Fruit fly (Drosophila melanogaster) whole organism, embryonic: Measurements from ENCODE around the gene CG7601.

Source experiments
- Abd-B ChIP-seq: fragments of 200-800 bp; sonication (Bioruptor generic); optimal IDR thresholded peaks from 2 replicates; lab custom pipeline; 2018; ENCODE audit warnings: missing biosample characterization, mild to moderate bottlenecking, missing genetic modification characterization, moderate library complexity
- B-H1 ChIP-seq: fragments of 200-800 bp; sonication (Bioruptor generic); IDR thresholded peaks from 3 replicates; pipeline ENCODE4 v1.3.6; 2022; ENCODE audit warnings: missing biosample characterization, missing genetic modification characterization
- CG1024 ChIP-seq: fragments of 200-800 bp; sonication (Bioruptor generic); IDR thresholded peaks from 2 replicates; pipeline ENCODE4 v1.3.6; 2022; ENCODE audit warnings: missing biosample characterization, missing genetic modification characterization
- CG10267 ChIP-seq: fragments of 200-800 bp; sonication (Bioruptor generic); optimal IDR thresholded peaks from 2 replicates; lab custom pipeline; 2018; ENCODE audit warnings: missing biosample characterization, mild to moderate bottlenecking, missing genetic modification characterization, moderate library complexity
- CG11560 ChIP-seq: fragments of 200-800 bp; sonication (Bioruptor generic); IDR thresholded peaks from 3 replicates; pipeline ENCODE4 v1.3.6; 2022; ENCODE audit warnings: missing biosample characterization, missing genetic modification characterization
- CG12236 ChIP-seq: fragments of 200-800 bp; sonication (Bioruptor generic); optimal IDR thresholded peaks from 2 replicates; lab custom pipeline; 2016; ENCODE audit warnings: missing biosample characterization, missing genetic modification characterization
- CG13123 ChIP-seq: fragments of 200-800 bp; sonication (Bioruptor generic); optimal IDR thresholded peaks from 2 replicates; lab custom pipeline; 2016; ENCODE audit warnings: missing biosample characterization, missing genetic modification characterization
- CG15269 ChIP-seq: fragments of 200-800 bp; sonication (Bioruptor generic); optimal IDR thresholded peaks from 2 replicates; lab custom pipeline; 2018; ENCODE audit warnings: missing biosample characterization, mild to moderate bottlenecking, missing genetic modification characterization, moderate library complexity
- CG15601 ChIP-seq: fragments of 200-800 bp; sonication (Bioruptor generic); optimal IDR thresholded peaks from 3 replicates; lab custom pipeline; 2019; ENCODE audit warnings: missing biosample characterization, mild to moderate bottlenecking, missing genetic modification characterization, moderate library complexity
- CG18262 ChIP-seq: fragments of 200-800 bp; optimal IDR thresholded peaks from 3 replicates; lab custom pipeline; 2019; ENCODE audit warnings: missing biosample characterization, mild to moderate bottlenecking, missing genetic modification characterization, moderate library complexity
- CG18476 ChIP-seq: fragments of 200-800 bp; sonication (Bioruptor generic); optimal IDR thresholded peaks from 2 replicates; lab custom pipeline; 2016; ENCODE audit warnings: missing biosample characterization, mild to moderate bottlenecking, missing genetic modification characterization
- CG2116 ChIP-seq: fragments of 200-800 bp; sonication (Bioruptor generic); optimal IDR thresholded peaks from 3 replicates; lab custom pipeline; 2018; ENCODE audit warnings: missing biosample characterization, mild to moderate bottlenecking, missing genetic modification characterization
- CG2712 ChIP-seq: fragments of 200-800 bp; optimal IDR thresholded peaks from 3 replicates; lab custom pipeline; 2019; ENCODE audit warnings: missing biosample characterization, mild to moderate bottlenecking, missing genetic modification characterization, moderate library complexity
- CG31365 ChIP-seq: fragments of 200-800 bp; sonication (Bioruptor generic); optimal IDR thresholded peaks from 2 replicates; lab custom pipeline; 2018; ENCODE audit warnings: missing biosample characterization, mild to moderate bottlenecking, missing genetic modification characterization
- CG3407 ChIP-seq: fragments of 200-800 bp; sonication (Bioruptor generic); optimal IDR thresholded peaks from 2 replicates; lab custom pipeline; 2018; ENCODE audit warnings: missing biosample characterization, mild to moderate bottlenecking, missing genetic modification characterization
- CG3838 ChIP-seq: fragments of 200-800 bp; sonication (Bioruptor generic); optimal IDR thresholded peaks from 3 replicates; lab custom pipeline; 2016; ENCODE audit warnings: missing biosample characterization, missing genetic modification characterization
- CG4328 ChIP-seq: fragments of 200-800 bp; sonication (Bioruptor generic); optimal IDR thresholded peaks from 3 replicates; lab custom pipeline; 2017; ENCODE audit warnings: missing biosample characterization, missing genetic modification reagents, missing genetic modification characterization
- CG4707 ChIP-seq: fragments of 200-800 bp; sonication (Bioruptor generic); optimal IDR thresholded peaks from 2 replicates; lab custom pipeline; 2018; ENCODE audit warnings: missing biosample characterization, mild to moderate bottlenecking, missing genetic modification characterization, moderate library complexity
- CG6689 ChIP-seq: fragments of 200-800 bp; sonication (Bioruptor generic); IDR thresholded peaks from 2 replicates; pipeline ENCODE4 v1.3.6; 2022; ENCODE audit warnings: missing biosample characterization, missing genetic modification characterization
- CG7839 ChIP-seq: fragments of 200-800 bp; sonication (Bioruptor generic); optimal IDR thresholded peaks from 3 replicates; lab custom pipeline; 2018; ENCODE audit warnings: missing biosample characterization, mild to moderate bottlenecking, missing genetic modification characterization, moderate library complexity
- CG8281 ChIP-seq: fragments of 200-800 bp; sonication (Bioruptor generic); optimal IDR thresholded peaks from 2 replicates; lab custom pipeline; 2018; ENCODE audit warnings: missing biosample characterization, mild to moderate bottlenecking, missing genetic modification characterization, moderate library complexity
- CTCF ChIP-seq: fragments of 200-800 bp; sonication (Bioruptor generic); optimal IDR thresholded peaks from 2 replicates; lab custom pipeline; 2017; ENCODE audit warnings: missing biosample characterization, mild to moderate bottlenecking, missing genetic modification characterization, moderate library complexity
- HLHmδ ChIP-seq: fragments of 200-800 bp; sonication (Bioruptor generic); optimal IDR thresholded peaks from 2 replicates; lab custom pipeline; 2018; ENCODE audit warnings: missing biosample characterization, mild to moderate bottlenecking, missing genetic modification characterization, moderate library complexity
- Hmr ChIP-seq: fragments of 200-800 bp; sonication (Bioruptor generic); optimal IDR thresholded peaks from 3 replicates; lab custom pipeline; 2017; ENCODE audit warnings: mild to moderate bottlenecking, missing biosample characterization, missing genetic modification reagents, missing genetic modification characterization
- Jarid2 ChIP-seq: fragments of 200-800 bp; sonication (Bioruptor generic); optimal IDR thresholded peaks from 3 replicates; lab custom pipeline; 2017; ENCODE audit warnings: mild to moderate bottlenecking, missing biosample characterization, missing genetic modification reagents, missing genetic modification characterization
- Meics ChIP-seq: fragments of 200-800 bp; sonication (Bioruptor generic); optimal IDR thresholded peaks from 2 replicates; lab custom pipeline; 2017; ENCODE audit warnings: missing biosample characterization, mild to moderate bottlenecking, missing genetic modification characterization
- Rfx ChIP-seq: fragments of 200-800 bp; sonication (Bioruptor generic); IDR thresholded peaks from 2 replicates; pipeline ENCODE4 v1.3.6; 2022; ENCODE audit warnings: missing biosample characterization, missing genetic modification characterization
- Scr ChIP-seq: fragments of 200-800 bp; sonication (Bioruptor generic); IDR thresholded peaks from 2 replicates; pipeline ENCODE4 v1.3.6; 2022; ENCODE audit warnings: missing biosample characterization, missing genetic modification characterization; ENCODE audit not compliant: partially characterized antibody
- Sox100B ChIP-seq: fragments of 200-800 bp; sonication (Bioruptor generic); optimal IDR thresholded peaks from 3 replicates; lab custom pipeline; 2018; ENCODE audit warnings: missing biosample characterization, mild to moderate bottlenecking, missing genetic modification characterization
- Spps ChIP-seq: fragments of 200-800 bp; sonication (Bioruptor generic); optimal IDR thresholded peaks from 2 replicates; lab custom pipeline; 2018; ENCODE audit warnings: missing biosample characterization, mild to moderate bottlenecking, missing genetic modification characterization
- Usf ChIP-seq: fragments of 200-800 bp; sonication (Bioruptor generic); optimal IDR thresholded peaks from 2 replicates; lab custom pipeline; 2017; ENCODE audit warnings: missing genotype, missing biosample characterization, missing genetic modification characterization
- caup ChIP-seq: fragments of 200-800 bp; sonication (Bioruptor generic); optimal IDR thresholded peaks from 3 replicates; lab custom pipeline; 2017; ENCODE audit warnings: missing biosample characterization, mild to moderate bottlenecking, missing genetic modification characterization, moderate library complexity; ENCODE audit not compliant: severe bottlenecking
- chif ChIP-seq, 2 experiments: fragments of 200-800 bp; sonication (Bioruptor generic); optimal IDR thresholded peaks; 3 replicates each; lab custom pipeline; 2016; ENCODE audit warnings: missing biosample characterization in 2 of 2, missing genetic modification characterization in 2 of 2
- dmrt99B ChIP-seq: fragments of 200-800 bp; sonication (Bioruptor generic); optimal IDR thresholded peaks from 2 replicates; lab custom pipeline; 2018; ENCODE audit warnings: missing biosample characterization, mild to moderate bottlenecking, missing genetic modification characterization, moderate library complexity
- emc ChIP-seq: fragments of 200-800 bp; sonication (Bioruptor generic); optimal IDR thresholded peaks from 2 replicates; lab custom pipeline; 2016; ENCODE audit warnings: missing biosample characterization, missing genetic modification characterization
- en ChIP-seq: fragments of 200-800 bp; sonication (Bioruptor generic); optimal IDR thresholded peaks from 2 replicates; lab custom pipeline; 2016; ENCODE audit warnings: missing biosample characterization, missing genetic modification characterization
- gem ChIP-seq: fragments of 200-800 bp; sonication (Bioruptor generic); optimal IDR thresholded peaks from 2 replicates; lab custom pipeline; 2019; ENCODE audit warnings: missing biosample characterization, mild to moderate bottlenecking, missing genetic modification characterization, moderate library complexity
- ham ChIP-seq: fragments of 200-800 bp; sonication (Bioruptor generic); IDR thresholded peaks from 2 replicates; pipeline ENCODE4 v1.3.6; 2022; ENCODE audit warnings: missing biosample characterization, missing genetic modification characterization
- insv ChIP-seq, 2 experiments: fragments of 200-800 bp; sonication (Bioruptor generic); optimal IDR thresholded peaks; 3 replicates each; lab custom pipeline; 2016 to 2018; ENCODE audit warnings: missing biosample characterization in 2 of 2, missing genetic modification characterization in 2 of 2
- mirr ChIP-seq: fragments of 200-800 bp; sonication (Bioruptor generic); optimal IDR thresholded peaks from 3 replicates; lab custom pipeline; 2018; ENCODE audit warnings: missing biosample characterization, mild to moderate bottlenecking, missing genetic modification characterization
- pan ChIP-seq, 4 experiments: fragments of >200 bp in 3 of 4; fragments of 200-800 bp in 1 of 4; sonication (Bioruptor generic) in 1 of 4; optimal IDR thresholded peaks in 3 of 4; IDR thresholded peaks in 1 of 4; 2 replicates each; pipeline versions ENCODE4 v1.3.6 to Lab custom; 2017 to 2022; ENCODE audit warnings: missing biosample characterization in 2 of 4, missing genetic modification characterization in 2 of 4, mixed read lengths in 1 of 4
- peb ChIP-seq: fragments of 200-800 bp; sonication (Bioruptor generic); IDR thresholded peaks from 2 replicates; pipeline ENCODE4 v1.3.6; 2022; ENCODE audit warnings: missing biosample characterization, missing genetic modification characterization
- pzg ChIP-seq: fragments of 200-800 bp; sonication (Bioruptor generic); optimal IDR thresholded peaks from 3 replicates; lab custom pipeline; 2018; ENCODE audit warnings: missing biosample characterization, mild to moderate bottlenecking, missing genetic modification characterization, moderate library complexity
- ro ChIP-seq: fragments of 200-800 bp; sonication (Bioruptor generic); IDR thresholded peaks from 2 replicates; pipeline ENCODE4 v1.3.6; 2022; ENCODE audit warnings: missing biosample characterization, missing genetic modification characterization
- run ChIP-seq: fragments of 200-800 bp; sonication (Bioruptor generic); optimal IDR thresholded peaks from 3 replicates; lab custom pipeline; 2018; ENCODE audit warnings: missing biosample characterization, mild to moderate bottlenecking, missing genetic modification characterization
- sisA ChIP-seq: fragments of 200-800 bp; sonication (Bioruptor generic); IDR thresholded peaks from 2 replicates; pipeline ENCODE4 v1.3.6; 2022; ENCODE audit warnings: missing biosample characterization, missing genetic modification characterization
- ssp ChIP-seq: fragments of 200-800 bp; sonication (Bioruptor generic); IDR thresholded peaks from 2 replicates; pipeline ENCODE4 v1.3.6; 2022; ENCODE audit warnings: missing biosample characterization, missing genetic modification characterization
- usp ChIP-seq: fragments of >200 bp; optimal IDR thresholded peaks from 2 replicates; lab custom pipeline; 2017; ENCODE audit warnings: missing biosample characterization, missing genetic modification characterization
- vnd ChIP-seq: fragments of 200-800 bp; sonication (Bioruptor generic); IDR thresholded peaks from 3 replicates; pipeline ENCODE4 v1.3.6; 2022; ENCODE audit warnings: missing biosample characterization, missing genetic modification characterization; ENCODE audit not compliant: partially characterized antibody
- wdn ChIP-seq: fragments of 200-800 bp; sonication (Bioruptor generic); IDR thresholded peaks from 2 replicates; pipeline ENCODE4 v1.3.6; 2022; ENCODE audit warnings: missing biosample characterization, missing genetic modification characterization
- zen2 ChIP-seq: fragments of 200-800 bp; sonication (Bioruptor generic); IDR thresholded peaks from 3 replicates; pipeline ENCODE4 v1.3.6; 2022; ENCODE audit warnings: missing biosample characterization, missing genetic modification characterization; ENCODE audit not compliant: partially characterized antibody

CG7601 gene

dm6 chr3R:29763154-29763553 is 26.6 kb upstream of the CG7601 start (continued):
- no peak for TF ChIP-seq zen2 (GFP tag; lab: Robert Waterston, UW)
- no peak for TF ChIP-seq Sox100B
- peak; percentile 31; the same call in 1 of the 2 replicates for TF ChIP-seq sisA (GFP tag; lab: Robert Waterston, UW)
- no peak for TF ChIP-seq CG3407 (GFP tag; lab: Kevin White, UChicago)
- peak; percentile 42 for TF ChIP-seq CG2712
- TF ChIP-seq CG2116 (GFP tag; lab: Kevin White, UChicago) = no peak
- TF ChIP-seq ham (GFP tag; lab: Robert Waterston, UW) = no peak
- no peak for TF ChIP-seq CG8281 (tag; lab: Kevin White, UChicago)
- TF ChIP-seq CG7839 (tag; lab: Kevin White, UChicago) = peak; percentile 35
- TF ChIP-seq CG3838 (GFP tag; lab: Kevin White, UChicago) = no peak
- TF ChIP-seq en (GFP tag; lab: Kevin White, UChicago) = no peak
- TF ChIP-seq CG31365 (tag; lab: Kevin White, UChicago) = no peak
- no peak for TF ChIP-seq Scr (GFP tag; lab: Robert Waterston, UW)
- no peak for TF ChIP-seq B-H1
- TF ChIP-seq Rfx (GFP tag; lab: Robert Waterston, UW) = peak; percentile 32; the same call in 1 of the 2 replicates
- TF ChIP-seq CG18262 (tag; lab: Kevin White, UChicago) = peak; percentile 7
- no peak for TF ChIP-seq pzg (GFP tag; lab: Kevin White, UChicago)
- no peak for TF ChIP-seq wdn (GFP tag; lab: Robert Waterston, UW)
- TF ChIP-seq CG15269 = peak; percentile 19
- TF ChIP-seq CG10267 (tag; lab: Kevin White, UChicago) = peak; percentile 12
- no peak for TF ChIP-seq mirr (GFP tag; lab: Kevin White, UChicago)
- no peak for TF ChIP-seq pan (optimal IDR thresholded peaks at IDR 0.05; lab: Kevin White, UChicago)
- TF ChIP-seq pan (GFP tag; optimal IDR thresholded peaks at IDR 0.05 in 1 of 2, IDR thresholded peaks at IDR 0.05 in 1 of 2) = no peak
- no peak for TF ChIP-seq ssp (GFP tag; lab: Robert Waterston, UW)
- no peak for TF ChIP-seq CG4328 (GFP tag; lab: Kevin White, UChicago)
- TF ChIP-seq Usf = no peak
- TF ChIP-seq CG18476 = no peak
- 0 out of 2 replicates have a peak, but pooled peaks have one; percentile 26 for TF ChIP-seq CG6689 (GFP tag; lab: Robert Waterston, UW)
- TF ChIP-seq Spps (tag; lab: Kevin White, UChicago) = no peak
- no peak for TF ChIP-seq ro (GFP tag; lab: Robert Waterston, UW)
- no peak for TF ChIP-seq run (tag; lab: Kevin White, UChicago)
- TF ChIP-seq Meics (GFP tag; lab: Kevin White, UChicago) = no peak
- TF ChIP-seq CG15601 (tag; lab: Kevin White, UChicago) = no peak
- TF ChIP-seq Jarid2 = no peak
- TF ChIP-seq HLHmδ = no peak
- no peak for TF ChIP-seq Abd-B (GFP tag; lab: Kevin White, UChicago)
- no peak for TF ChIP-seq caup (GFP tag; lab: Kevin White, UChicago)
- TF ChIP-seq CG11560 (tag; lab: Robert Waterston, UW) = no peak
- peak; percentile 60 for TF ChIP-seq gem (tag; lab: Kevin White, UChicago)
- TF ChIP-seq CG4707 (GFP tag; lab: Kevin White, UChicago) = no peak
- TF ChIP-seq CTCF (GFP tag; lab: Kevin White, UChicago) = no peak
- no peak for TF ChIP-seq Hmr (GFP tag; lab: Kevin White, UChicago)
- TF ChIP-seq insv (GFP tag; optimal IDR thresholded peaks at IDR 0.05; lab: Kevin White, UChicago) = no peak
- no peak for TF ChIP-seq CG12236 (GFP tag; lab: Kevin White, UChicago)
- TF ChIP-seq CG13123 (GFP tag; lab: Kevin White, UChicago) = no peak
- TF ChIP-seq usp (GFP tag; lab: Kevin White, UChicago) = no peak
- TF ChIP-seq vnd (GFP tag; lab: Robert Waterston, UW) = no peak
- TF ChIP-seq chif (GFP tag; optimal IDR thresholded peaks at IDR 0.05; lab: Kevin White, UChicago) = peak; percentile 26 to 47
- TF ChIP-seq peb = no peak
- no peak for TF ChIP-seq CG1024 (GFP tag; lab: Robert Waterston, UW)
- peak; percentile 47 for TF ChIP-seq dmrt99B (tag; lab: Kevin White, UChicago)
- TF ChIP-seq emc (GFP tag; lab: Kevin White, UChicago) = no peak
